Fruit fly (Drosophila melanogaster) whole organism, embryonic: Measurements from ENCODE around the gene CG13258.

Source experiments
- CG11085 ChIP-seq: fragments of 200-800 bp; sonication (Bioruptor generic); IDR thresholded peaks from 2 replicates; pipeline ENCODE4 v1.3.6; 2022; ENCODE audit warnings: missing biosample characterization, missing genetic modification characterization
- CG11696 ChIP-seq: fragments of 200-800 bp; sonication (Bioruptor generic); IDR thresholded peaks from 2 replicates; pipeline ENCODE4 v1.3.6; 2022; ENCODE audit warnings: missing biosample characterization, missing genetic modification characterization
- CG13287 ChIP-seq: fragments of 200-800 bp; sonication (Bioruptor generic); IDR thresholded peaks from 2 replicates; pipeline ENCODE4 v1.3.6; 2022; ENCODE audit warnings: missing biosample characterization, missing genetic modification characterization; ENCODE audit not compliant: partially characterized antibody
- CG15514 ChIP-seq: fragments of 200-800 bp; sonication (Bioruptor generic); optimal IDR thresholded peaks from 3 replicates; lab custom pipeline; 2017; ENCODE audit warnings: missing biosample characterization, missing genetic modification characterization, mild to moderate bottlenecking, moderate library complexity, missing genetic modification reagents
- CG16863 ChIP-seq: fragments of 200-800 bp; sonication (Bioruptor generic); optimal IDR thresholded peaks from 3 replicates; lab custom pipeline; 2016; ENCODE audit warnings: missing biosample characterization, missing genetic modification characterization
- CG17361 ChIP-seq: fragments of 200-800 bp; sonication (Bioruptor generic); IDR thresholded peaks from 3 replicates; pipeline ENCODE4 v1.3.6; 2022; ENCODE audit warnings: missing biosample characterization, missing genetic modification characterization
- CG2116 ChIP-seq: fragments of 200-800 bp; sonication (Bioruptor generic); optimal IDR thresholded peaks from 3 replicates; lab custom pipeline; 2018; ENCODE audit warnings: missing biosample characterization, mild to moderate bottlenecking, missing genetic modification characterization
- CG30403 ChIP-seq: fragments of 200-800 bp; sonication (Bioruptor generic); optimal IDR thresholded peaks from 3 replicates; lab custom pipeline; 2016; ENCODE audit warnings: missing biosample characterization, missing genetic modification characterization
- CG32532 ChIP-seq: fragments of 200-800 bp; sonication (Bioruptor generic); IDR thresholded peaks from 2 replicates; pipeline ENCODE4 v1.3.6; 2022; ENCODE audit warnings: missing biosample characterization, missing genetic modification characterization
- CG33213 ChIP-seq: fragments of 200-800 bp; sonication (Bioruptor generic); optimal IDR thresholded peaks from 3 replicates; lab custom pipeline; 2016; ENCODE audit warnings: missing biosample characterization, missing genetic modification characterization
- CG4707 ChIP-seq: fragments of 200-800 bp; sonication (Bioruptor generic); optimal IDR thresholded peaks from 2 replicates; lab custom pipeline; 2018; ENCODE audit warnings: missing biosample characterization, mild to moderate bottlenecking, missing genetic modification characterization, moderate library complexity
- CG5180 ChIP-seq: fragments of 200-800 bp; sonication (Bioruptor generic); optimal IDR thresholded peaks from 3 replicates; lab custom pipeline; 2017; ENCODE audit warnings: missing biosample characterization, missing genetic modification characterization, mild to moderate bottlenecking, moderate library complexity, missing genetic modification reagents
- CG6683 ChIP-seq: fragments of 200-800 bp; sonication (Bioruptor generic); optimal IDR thresholded peaks from 2 replicates; lab custom pipeline; 2017; ENCODE audit warnings: missing biosample characterization, mild to moderate bottlenecking, missing genetic modification characterization, missing genetic modification reagents
- CG9215 ChIP-seq: fragments of 200-800 bp; sonication (Bioruptor generic); IDR thresholded peaks from 2 replicates; pipeline ENCODE4 v1.3.6; 2022; ENCODE audit warnings: missing biosample characterization, missing genetic modification characterization
- CkIIα-i1 ChIP-seq: fragments of 200-800 bp; sonication (Bioruptor generic); IDR thresholded peaks from 2 replicates; pipeline ENCODE4 v1.3.6; 2022; ENCODE audit warnings: missing biosample characterization, missing genetic modification characterization
- CoRest ChIP-seq: fragments of 200-800 bp; sonication (Bioruptor generic); optimal IDR thresholded peaks from 3 replicates; lab custom pipeline; 2018; ENCODE audit warnings: missing biosample characterization, mild to moderate bottlenecking, missing genetic modification characterization, moderate library complexity
- CrebB ChIP-seq: fragments of 200-800 bp; sonication (Bioruptor generic); optimal IDR thresholded peaks from 3 replicates; lab custom pipeline; 2018; ENCODE audit warnings: missing biosample characterization, mild to moderate bottlenecking, missing genetic modification characterization
- Dfd ChIP-seq, 2 experiments: fragments of >200 bp; optimal IDR thresholded peaks; 2 replicates each; lab custom pipeline; 2017; ENCODE audit warnings: missing biosample characterization in 2 of 2, missing genetic modification characterization in 2 of 2
- Ets65A ChIP-seq: fragments of 200-800 bp; sonication (Bioruptor generic); peaks from one replicate; lab custom pipeline; 2016; ENCODE audit warnings: missing biosample characterization, missing genetic modification characterization
- Fer2 ChIP-seq: fragments of 200-800 bp; sonication (Bioruptor generic); optimal IDR thresholded peaks from 2 replicates; lab custom pipeline; 2018; ENCODE audit warnings: missing biosample characterization, mild to moderate bottlenecking, missing genetic modification characterization, moderate library complexity
- Hr78 ChIP-seq, 2 experiments: fragments of 200-800 bp in 1 of 2; fragments of >200 bp in 1 of 2; sonication (Bioruptor generic) in 1 of 2; optimal IDR thresholded peaks; 2 replicates each; lab custom pipeline; 2017 to 2019; ENCODE audit warnings: missing biosample characterization in 2 of 2, missing genetic modification characterization in 2 of 2, mild to moderate bottlenecking in 1 of 2, moderate library complexity in 1 of 2
- Hsf ChIP-seq: fragments of 200-800 bp; sonication (Bioruptor generic); optimal IDR thresholded peaks from 3 replicates; lab custom pipeline; 2016; ENCODE audit warnings: missing biosample characterization, missing genetic modification characterization
- Lhr ChIP-seq: fragments of 200-800 bp; sonication (Bioruptor generic); optimal IDR thresholded peaks from 3 replicates; lab custom pipeline; 2017; ENCODE audit warnings: mild to moderate bottlenecking, missing biosample characterization, missing genetic modification reagents, missing genetic modification characterization
- Lim3 ChIP-seq: fragments of 200-800 bp; sonication (Bioruptor generic); IDR thresholded peaks from 2 replicates; pipeline ENCODE4 v1.3.6; 2022; ENCODE audit warnings: missing biosample characterization, missing genetic modification characterization
- NC2β ChIP-seq: fragments of 200-800 bp; sonication (Bioruptor generic); optimal IDR thresholded peaks from 2 replicates; lab custom pipeline; 2016; ENCODE audit warnings: missing biosample characterization, missing genetic modification characterization
- NFAT ChIP-seq: fragments of 200-800 bp; sonication (Bioruptor generic); IDR thresholded peaks from 2 replicates; pipeline ENCODE4 v1.3.6; 2022; ENCODE audit warnings: missing biosample characterization, missing genetic modification characterization
- Pdp1 ChIP-seq, 2 experiments: fragments of 200-800 bp; sonication (Bioruptor generic); optimal IDR thresholded peaks; 3 replicates each; lab custom pipeline; 2016; ENCODE audit warnings: missing biosample characterization in 2 of 2, missing genetic modification characterization in 2 of 2, mild to moderate bottlenecking in 1 of 2, moderate library complexity in 1 of 2
- Sox100B ChIP-seq: fragments of 200-800 bp; sonication (Bioruptor generic); optimal IDR thresholded peaks from 3 replicates; lab custom pipeline; 2018; ENCODE audit warnings: missing biosample characterization, mild to moderate bottlenecking, missing genetic modification characterization
- Ssrp ChIP-seq: fragments of 200-800 bp; sonication (Bioruptor generic); optimal IDR thresholded peaks from 2 replicates; lab custom pipeline; 2018; ENCODE audit warnings: missing biosample characterization, mild to moderate bottlenecking, missing genetic modification characterization, moderate library complexity
- aop ChIP-seq: fragments of 200-800 bp; sonication (Bioruptor generic); IDR thresholded peaks from 2 replicates; pipeline ENCODE4 v1.3.6; 2022; ENCODE audit warnings: missing biosample characterization, missing genetic modification characterization
- corto ChIP-seq: fragments of 200-800 bp; sonication (Bioruptor generic); optimal IDR thresholded peaks from 2 replicates; lab custom pipeline; 2016; ENCODE audit warnings: missing biosample characterization, mild to moderate bottlenecking, missing genetic modification characterization, moderate library complexity
- emc ChIP-seq: fragments of 200-800 bp; sonication (Bioruptor generic); optimal IDR thresholded peaks from 2 replicates; lab custom pipeline; 2016; ENCODE audit warnings: missing biosample characterization, missing genetic modification characterization
- gem ChIP-seq: fragments of 200-800 bp; sonication (Bioruptor generic); optimal IDR thresholded peaks from 2 replicates; lab custom pipeline; 2019; ENCODE audit warnings: missing biosample characterization, mild to moderate bottlenecking, missing genetic modification characterization, moderate library complexity
- gro ChIP-seq: fragments of 200-800 bp; sonication (Bioruptor generic); optimal IDR thresholded peaks from 2 replicates; lab custom pipeline; 2016; ENCODE audit warnings: missing biosample characterization, missing genetic modification characterization
- ind ChIP-seq: fragments of 200-800 bp; sonication (Bioruptor generic); optimal IDR thresholded peaks from 3 replicates; lab custom pipeline; 2016; ENCODE audit warnings: missing biosample characterization, missing genetic modification characterization
- kni ChIP-seq: fragments of 200-800 bp; sonication (Bioruptor generic); optimal IDR thresholded peaks from 3 replicates; lab custom pipeline; 2017; ENCODE audit warnings: mild to moderate bottlenecking, missing biosample characterization, missing genetic modification reagents, missing genetic modification characterization
- mirr ChIP-seq: fragments of 200-800 bp; sonication (Bioruptor generic); optimal IDR thresholded peaks from 3 replicates; lab custom pipeline; 2018; ENCODE audit warnings: missing biosample characterization, mild to moderate bottlenecking, missing genetic modification characterization
- nau ChIP-seq: fragments of 200-800 bp; sonication (Bioruptor generic); optimal IDR thresholded peaks from 3 replicates; lab custom pipeline; 2017; ENCODE audit warnings: missing biosample characterization, mild to moderate bottlenecking, missing genetic modification characterization, missing genetic modification reagents
- nerfin-1 ChIP-seq: fragments of 200-800 bp; sonication (Bioruptor generic); optimal IDR thresholded peaks from 3 replicates; lab custom pipeline; 2019; ENCODE audit warnings: missing biosample characterization, mild to moderate bottlenecking, missing genetic modification characterization, moderate library complexity
- pho ChIP-seq: fragments of 200-800 bp; sonication (Bioruptor generic); optimal IDR thresholded peaks from 2 replicates; lab custom pipeline; 2016; ENCODE audit warnings: missing biosample characterization, missing genetic modification characterization
- pnt ChIP-seq: fragments of 200-800 bp; sonication (Bioruptor generic); optimal IDR thresholded peaks from 3 replicates; lab custom pipeline; 2016; ENCODE audit warnings: missing biosample characterization, missing genetic modification characterization
- pros ChIP-seq: fragments of 200-800 bp; sonication (Bioruptor generic); optimal IDR thresholded peaks from 3 replicates; lab custom pipeline; 2019; ENCODE audit warnings: missing biosample characterization, mild to moderate bottlenecking, missing genetic modification characterization, moderate library complexity
- pum ChIP-seq: fragments of 200-800 bp; sonication (Bioruptor generic); optimal IDR thresholded peaks from 2 replicates; lab custom pipeline; 2016; ENCODE audit warnings: missing biosample characterization, missing genetic modification characterization
- pzg ChIP-seq: fragments of 200-800 bp; sonication (Bioruptor generic); optimal IDR thresholded peaks from 3 replicates; lab custom pipeline; 2018; ENCODE audit warnings: missing biosample characterization, mild to moderate bottlenecking, missing genetic modification characterization, moderate library complexity
- slp2 ChIP-seq: fragments of 200-800 bp; sonication (Bioruptor generic); optimal IDR thresholded peaks from 2 replicates; lab custom pipeline; 2016; ENCODE audit warnings: missing biosample characterization, missing genetic modification characterization
- sna ChIP-seq: fragments of 200-800 bp; sonication (Bioruptor generic); IDR thresholded peaks from 2 replicates; pipeline ENCODE4 v1.3.6; 2022; ENCODE audit warnings: missing biosample characterization, missing genetic modification characterization; ENCODE audit not compliant: partially characterized antibody
- tap ChIP-seq: fragments of 200-800 bp; optimal IDR thresholded peaks from 3 replicates; lab custom pipeline; 2019; ENCODE audit warnings: missing biosample characterization, mild to moderate bottlenecking, missing genetic modification characterization, moderate library complexity
- z ChIP-seq: fragments of 200-800 bp; sonication (Bioruptor generic); IDR thresholded peaks from 3 replicates; pipeline ENCODE4 v1.3.6; 2022; ENCODE audit warnings: missing biosample characterization, missing genetic modification characterization

The CG13258 gene

dm6 chr2L:16299466-16300311 is 6.9 kb upstream of the CG13258 start, which contains the start of the genes heix and CG17328 (continued):
- no peak for TF ChIP-seq CG4707 (GFP tag; lab: Kevin White, UChicago)
- TF ChIP-seq CG17361 (GFP tag; lab: Robert Waterston, UW): peak; percentile 88
- no peak; the same call in 1 of the 2 replicates for TF ChIP-seq CG11696 (GFP tag; lab: Robert Waterston, UW)
- no peak for TF ChIP-seq Ets65A (GFP tag; lab: Kevin White, UChicago)
- no peak for TF ChIP-seq Lim3
- peak; percentile 88 for TF ChIP-seq CG30403 (GFP tag; lab: Kevin White, UChicago)
- TF ChIP-seq CoRest: peak; percentile 85
- TF ChIP-seq aop (GFP tag; lab: Robert Waterston, UW): no peak
- TF ChIP-seq mirr: peak; percentile 37
- TF ChIP-seq corto (GFP tag; lab: Kevin White, UChicago): peak; percentile 33
- TF ChIP-seq NC2β (GFP tag; lab: Kevin White, UChicago): peak; percentile 39
- peak; percentile 66 for TF ChIP-seq Ssrp (tag; lab: Kevin White, UChicago)
- TF ChIP-seq nerfin-1 (tag; lab: Kevin White, UChicago): peak; percentile 39
- TF ChIP-seq Hsf: peak; percentile 76
- TF ChIP-seq sna (GFP tag; lab: Robert Waterston, UW): no peak
- no peak for TF ChIP-seq nau (GFP tag; lab: Kevin White, UChicago)
- TF ChIP-seq Dfd (GFP tag; optimal IDR thresholded peaks at IDR 0.05; lab: Kevin White, UChicago): no peak
- TF ChIP-seq Sox100B: peak; percentile 70
- TF ChIP-seq Pdp1 (GFP tag; optimal IDR thresholded peaks at IDR 0.05; lab: Kevin White, UChicago): peak; percentile 53 to 74
- TF ChIP-seq z (GFP tag; lab: Robert Waterston, UW): no peak
- peak; percentile 13 for TF ChIP-seq emc (GFP tag; lab: Kevin White, UChicago)
- TF ChIP-seq Hr78 (GFP tag; optimal IDR thresholded peaks at IDR 0.05; lab: Kevin White, UChicago): no peak
- TF ChIP-seq CG2116: peak; percentile 75
- no peak for TF ChIP-seq tap (tag; lab: Kevin White, UChicago)
- no peak for TF ChIP-seq gem (tag; lab: Kevin White, UChicago)
- no peak for TF ChIP-seq CG6683 (GFP tag; lab: Kevin White, UChicago)
- peak; percentile 79 for TF ChIP-seq ind (GFP tag; lab: Kevin White, UChicago)
- TF ChIP-seq slp2: peak; percentile 5
- peak; percentile 59 for TF ChIP-seq pnt (GFP tag; lab: Kevin White, UChicago)
- TF ChIP-seq CG33213 (GFP tag; lab: Kevin White, UChicago): peak; percentile 38
- peak; percentile 72 for TF ChIP-seq CG9215 (GFP tag; lab: Robert Waterston, UW)
- no peak for TF ChIP-seq kni (GFP tag; lab: Kevin White, UChicago)
- peak; percentile 54 for TF ChIP-seq CG11085 (GFP tag; lab: Robert Waterston, UW)
- TF ChIP-seq CG5180 (GFP tag; lab: Kevin White, UChicago): no peak
- peak; percentile 75 for TF ChIP-seq Fer2 (tag; lab: Kevin White, UChicago)
- TF ChIP-seq Lhr (GFP tag; lab: Kevin White, UChicago): no peak
- TF ChIP-seq pzg (GFP tag; lab: Kevin White, UChicago): peak; percentile 61
- TF ChIP-seq CG16863 (GFP tag; lab: Kevin White, UChicago): peak; percentile 49
- TF ChIP-seq NFAT (GFP tag; lab: Robert Waterston, UW): peak; percentile 84
- no peak for TF ChIP-seq CkIIα-i1 (GFP tag; lab: Robert Waterston, UW)
- TF ChIP-seq CG32532: peak; percentile 82; the same call in 1 of the 2 replicates
- TF ChIP-seq pum (GFP tag; lab: Kevin White, UChicago): peak; percentile 70
- peak; percentile 50 for TF ChIP-seq pho (GFP tag; lab: Kevin White, UChicago)
- peak; percentile 43 for TF ChIP-seq CG15514 (GFP tag; lab: Kevin White, UChicago)
- peak; percentile 23 for TF ChIP-seq CrebB
- TF ChIP-seq gro (GFP tag; lab: Kevin White, UChicago): peak; percentile 31
- TF ChIP-seq pros (GFP tag; lab: Kevin White, UChicago): no peak
- 0 out of 2 replicates have a peak, but pooled peaks have one; percentile 28 for TF ChIP-seq CG13287
